Fruit fly (Drosophila melanogaster): Measurements from ENCODE around the gene CG13699.

DNA sequence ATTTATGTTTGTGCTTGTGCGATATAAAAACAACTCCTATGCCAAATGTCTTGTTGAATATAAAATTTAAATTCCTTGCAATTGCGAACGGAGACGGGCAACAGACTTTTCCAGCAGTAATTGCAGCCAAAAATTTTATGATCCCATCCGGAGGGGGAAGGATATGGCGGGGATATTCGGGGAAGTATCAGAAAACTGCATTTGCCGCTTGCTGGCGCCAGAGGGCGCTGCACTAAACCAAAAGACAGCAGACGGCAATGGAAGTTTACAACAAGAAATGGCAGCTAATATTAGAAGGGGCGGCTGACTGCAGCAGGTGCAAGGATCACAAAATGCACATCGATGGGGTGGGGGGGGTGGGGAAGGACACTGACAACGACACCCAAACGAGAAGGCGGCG, 1.1 kb downstream of the CG13699 start:
- TF ChIP-seq usp (GFP tag; optimal IDR thresholded peaks at IDR 0.05), result no peak
- no peak for TF ChIP-seq psq (optimal IDR thresholded peaks at IDR 0.05)

All from whole organism.